Worm (Caenorhabditis elegans) whole organism, young adult: ENCODE results near the gene W02F12.2.

Experiments
- C06A6.2 ChIP-seq: fragments of 200-800 bp; sonication (Bioruptor generic); conservative IDR thresholded peaks from 2 replicates; pipeline ENCODE4 v1.3.6; 2022; ENCODE audit warnings: missing genetic modification characterization, missing compliant biosample characterization
- F10E7.11 ChIP-seq: sonication (generic microtip); optimal IDR thresholded peaks from 2 replicates; lab custom pipeline; 2017; ENCODE audit warnings: mild to moderate bottlenecking, missing genetic modification characterization, moderate library complexity, missing compliant biosample characterization
- F49E8.2 ChIP-seq: sonication (generic microtip); optimal IDR thresholded peaks from 3 replicates; lab custom pipeline; 2017; ENCODE audit warnings: missing genetic modification characterization, mild to moderate bottlenecking, missing compliant biosample characterization, antibody characterized with exemption, moderate library complexity; ENCODE audit not compliant: insufficient read depth
- F52B5.7 ChIP-seq: sonication (generic microtip); optimal IDR thresholded peaks from 2 replicates; lab custom pipeline; 2016; ENCODE audit warnings: mild to moderate bottlenecking, missing genetic modification characterization, missing compliant biosample characterization
- F55B11.4 ChIP-seq: sonication (generic microtip); optimal IDR thresholded peaks from 2 replicates; lab custom pipeline; 2016; ENCODE audit warnings: missing compliant biosample characterization, missing genetic modification characterization, borderline replicate concordance; ENCODE audit not compliant: insufficient read depth
- Y79H2A.3 ChIP-seq: fragments of 200-800 bp; sonication (Bioruptor generic); conservative IDR thresholded peaks from 2 replicates; pipeline ENCODE4 v1.3.6; 2022; ENCODE audit warnings: missing genetic modification reagents, missing genetic modification characterization, missing compliant biosample characterization
- akir-1 ChIP-seq: fragments of 200-800 bp; sonication (Bioruptor generic); optimal IDR thresholded peaks from 2 replicates; lab custom pipeline; 2018; ENCODE audit warnings: mild to moderate bottlenecking, missing genetic modification characterization, moderate library complexity, missing compliant biosample characterization
- ama-1 ChIP-seq, 3 experiments: fragments of 150-350 bp in 1 of 3; sonication (generic microtip) in 2 of 3; optimal IDR thresholded peaks; 2 replicates each; lab custom pipeline; 2014 to 2018; ENCODE audit warnings: missing biosample characterization in 2 of 3, missing genetic modification characterization in 2 of 3, missing genetic modification reagents in 2 of 3
- atf-7 ChIP-seq: sonication (generic microtip); optimal IDR thresholded peaks from 2 replicates; lab custom pipeline; 2017; ENCODE audit warnings: mild to moderate bottlenecking, missing genetic modification characterization, missing compliant biosample characterization
- attf-5 ChIP-seq: fragments of 200-800 bp; sonication (Bioruptor generic); optimal IDR thresholded peaks from 2 replicates; lab custom pipeline; 2018; ENCODE audit warnings: mild to moderate bottlenecking, missing genetic modification characterization, missing compliant biosample characterization
- attf-6 ChIP-seq: fragments of 200-800 bp; sonication (Bioruptor generic); IDR thresholded peaks from 2 replicates; pipeline ENCODE4 v1.3.6; 2022; ENCODE audit warnings: missing genetic modification reagents, missing genetic modification characterization, missing compliant biosample characterization
- bed-2 ChIP-seq: fragments of 200-800 bp; sonication (Bioruptor generic); IDR thresholded peaks from 2 replicates; pipeline ENCODE4 v1.3.6; 2022; ENCODE audit warnings: missing genetic modification reagents, missing genetic modification characterization, missing compliant biosample characterization
- cebp-1 ChIP-seq, 2 experiments: fragments of 200-800 bp in 1 of 2; sonication (Bioruptor generic) in 1 of 2; sonication (generic microtip) in 1 of 2; IDR thresholded peaks in 1 of 2; optimal IDR thresholded peaks in 1 of 2; 2 replicates each; pipeline versions ENCODE4 v1.3.6 to Lab custom; 2017 to 2022; ENCODE audit warnings: missing compliant biosample characterization in 2 of 2, missing genetic modification characterization in 2 of 2, mild to moderate bottlenecking in 1 of 2, missing genetic modification reagents in 1 of 2, moderate library complexity in 1 of 2
- cebp-2 ChIP-seq: fragments of 200-800 bp; sonication (Bioruptor generic); IDR thresholded peaks from 2 replicates; pipeline ENCODE4 v1.3.6; 2022; ENCODE audit warnings: missing genetic modification characterization, missing compliant biosample characterization
- ceh-100 ChIP-seq: fragments of 200-800 bp; sonication (Bioruptor generic); IDR thresholded peaks from 2 replicates; pipeline ENCODE4 v1.3.6; 2022; ENCODE audit warnings: missing genetic modification reagents, missing genetic modification characterization, missing compliant biosample characterization
- ceh-40 ChIP-seq: fragments of 200-800 bp; sonication (Bioruptor generic); IDR thresholded peaks from 2 replicates; pipeline ENCODE4 v1.3.6; 2022; ENCODE audit warnings: missing genetic modification characterization, missing compliant biosample characterization
- ceh-79 ChIP-seq: sonication (generic microtip); optimal IDR thresholded peaks from 2 replicates; lab custom pipeline; 2017; ENCODE audit warnings: mild to moderate bottlenecking, missing genetic modification characterization, missing compliant biosample characterization
- die-1 ChIP-seq: sonication (generic microtip); optimal IDR thresholded peaks from 2 replicates; lab custom pipeline; 2016; ENCODE audit warnings: missing genotype, mild to moderate bottlenecking, missing genetic modification characterization, missing compliant biosample characterization
- dpff-1 ChIP-seq: sonication (generic microtip); optimal IDR thresholded peaks from 2 replicates; lab custom pipeline; 2017; ENCODE audit warnings: mild to moderate bottlenecking, missing genetic modification characterization, missing compliant biosample characterization
- egl-18 ChIP-seq: fragments of 200-800 bp; sonication (Bioruptor generic); IDR thresholded peaks from 2 replicates; pipeline ENCODE4 v1.3.6; 2022; ENCODE audit warnings: missing genetic modification reagents, missing genetic modification characterization, missing compliant biosample characterization
- egl-44 ChIP-seq: fragments of 200-800 bp; sonication (Bioruptor generic); IDR thresholded peaks from 2 replicates; pipeline ENCODE4 v1.3.6; 2022; ENCODE audit warnings: missing genetic modification reagents, missing genetic modification characterization, missing compliant biosample characterization
- ekl-4 ChIP-seq: fragments of 200-800 bp; sonication (Bioruptor generic); IDR thresholded peaks from 2 replicates; pipeline ENCODE4 v1.3.6; 2022; ENCODE audit warnings: missing genetic modification reagents, missing genetic modification characterization, missing compliant biosample characterization
- ets-4 ChIP-seq: fragments of 200-800 bp; sonication (Bioruptor generic); optimal IDR thresholded peaks from 2 replicates; lab custom pipeline; 2018; ENCODE audit warnings: mild to moderate bottlenecking, missing genetic modification characterization, missing compliant biosample characterization
- him-1 ChIP-seq: sonication (generic microtip); optimal IDR thresholded peaks from 2 replicates; lab custom pipeline; 2016; ENCODE audit warnings: missing genotype, missing genetic modification reagents, missing genetic modification characterization, missing compliant biosample characterization
- hlh-12 ChIP-seq: sonication (generic microtip); optimal IDR thresholded peaks from 2 replicates; lab custom pipeline; 2016; ENCODE audit warnings: missing genetic modification characterization, missing compliant biosample characterization
- hmg-1.2 ChIP-seq: fragments of 200-800 bp; sonication (Bioruptor generic); IDR thresholded peaks from 2 replicates; pipeline ENCODE4 v1.3.6; 2022; ENCODE audit warnings: missing genetic modification reagents, missing genetic modification characterization, missing compliant biosample characterization
- lag-1 ChIP-seq: fragments of 200-800 bp; sonication (Bioruptor generic); IDR thresholded peaks from 2 replicates; pipeline ENCODE4 v1.3.6; 2022; ENCODE audit warnings: missing genetic modification reagents, missing genetic modification characterization, missing compliant biosample characterization
- let-526 ChIP-seq: fragments of 200-800 bp; sonication (Bioruptor generic); IDR thresholded peaks from 2 replicates; pipeline ENCODE4 v1.3.6; 2022; ENCODE audit warnings: missing genetic modification reagents, missing genetic modification characterization, missing compliant biosample characterization
- let-607 ChIP-seq, 2 experiments: fragments of 200-800 bp in 1 of 2; sonication (Bioruptor generic) in 1 of 2; sonication (generic microtip) in 1 of 2; optimal IDR thresholded peaks; 2 replicates each; lab custom pipeline; 2016 to 2018; ENCODE audit warnings: mild to moderate bottlenecking in 2 of 2, missing compliant biosample characterization in 2 of 2, missing genetic modification characterization in 2 of 2, moderate library complexity in 2 of 2, missing genotype in 1 of 2
- lin-35 ChIP-seq, 3 experiments: fragments of 150-350 bp in 2 of 3; sonication (generic microtip) in 1 of 3; optimal IDR thresholded peaks; 2 replicates each; lab custom pipeline; 2014 to 2018; ENCODE audit warnings: missing biosample characterization in 3 of 3, missing genetic modification characterization in 3 of 3, missing genetic modification reagents in 3 of 3
- lir-1 ChIP-seq: fragments of 200-800 bp; sonication (Bioruptor generic); conservative IDR thresholded peaks from 2 replicates; pipeline ENCODE4 v1.3.6; 2022; ENCODE audit warnings: missing genetic modification reagents, missing genetic modification characterization, missing compliant biosample characterization
- lsl-1 ChIP-seq: fragments of 200-800 bp; sonication (Bioruptor generic); optimal IDR thresholded peaks from 2 replicates; lab custom pipeline; 2018; ENCODE audit warnings: mild to moderate bottlenecking, missing genetic modification characterization, moderate library complexity, missing compliant biosample characterization
- madf-10 ChIP-seq: sonication (generic microtip); optimal IDR thresholded peaks from 2 replicates; lab custom pipeline; 2016; ENCODE audit warnings: mild to moderate bottlenecking, missing genetic modification characterization, missing compliant biosample characterization
- madf-3 ChIP-seq: fragments of 200-800 bp; sonication (Bioruptor generic); IDR thresholded peaks from 2 replicates; pipeline ENCODE4 v1.3.6; 2022; ENCODE audit warnings: missing genetic modification reagents, missing genetic modification characterization, missing compliant biosample characterization
- mel-28 ChIP-seq: sonication (generic microtip); optimal IDR thresholded peaks from 2 replicates; lab custom pipeline; 2016; ENCODE audit warnings: borderline replicate concordance, mild to moderate bottlenecking, missing genetic modification characterization, missing compliant biosample characterization
- mxl-1 ChIP-seq: sonication (generic microtip); optimal IDR thresholded peaks from 2 replicates; lab custom pipeline; 2016; ENCODE audit warnings: missing genetic modification characterization, missing compliant biosample characterization
- nfya-2 ChIP-seq: fragments of 200-800 bp; sonication (Bioruptor generic); IDR thresholded peaks from 2 replicates; pipeline ENCODE4 v1.3.6; 2022; ENCODE audit warnings: missing genetic modification reagents, missing genetic modification characterization, missing compliant biosample characterization
- nhr-120 ChIP-seq: fragments of 200-800 bp; sonication (Bioruptor generic); IDR thresholded peaks from 2 replicates; pipeline ENCODE4 v1.3.6; 2022; ENCODE audit warnings: missing genetic modification characterization, missing compliant biosample characterization
- nhr-27 ChIP-seq: fragments of 200-800 bp; sonication (Bioruptor generic); optimal IDR thresholded peaks from 2 replicates; lab custom pipeline; 2018; ENCODE audit warnings: mild to moderate bottlenecking, missing genetic modification characterization, moderate library complexity, missing compliant biosample characterization
- rcor-1 ChIP-seq: fragments of 200-800 bp; sonication (Bioruptor generic); IDR thresholded peaks from 2 replicates; pipeline ENCODE4 v1.3.6; 2022; ENCODE audit warnings: missing genetic modification reagents, missing genetic modification characterization, missing compliant biosample characterization
- rpc-1 ChIP-seq, 2 experiments: fragments of 150-350 bp in 1 of 2; sonication (generic microtip) in 1 of 2; optimal IDR thresholded peaks; 2 replicates each; lab custom pipeline; 2014 to 2018; ENCODE audit warnings: missing biosample characterization in 1 of 2, missing genetic modification characterization in 1 of 2, missing genetic modification reagents in 1 of 2, missing genotype in 1 of 2
- snpc-1.3 ChIP-seq: sonication (generic microtip); optimal IDR thresholded peaks from 2 replicates; lab custom pipeline; 2017; ENCODE audit warnings: missing genetic modification characterization, mild to moderate bottlenecking, missing compliant biosample characterization, antibody characterized with exemption, moderate library complexity, missing genotype, missing genetic modification reagents; ENCODE audit not compliant: insufficient read depth
- snpc-3.4 ChIP-seq: sonication (generic microtip); optimal IDR thresholded peaks from 2 replicates; lab custom pipeline; 2017; ENCODE audit warnings: missing genetic modification characterization, mild to moderate bottlenecking, missing compliant biosample characterization, antibody characterized with exemption, moderate library complexity, missing genotype, missing genetic modification reagents
- somi-1 ChIP-seq: fragments of 200-800 bp; sonication (Bioruptor generic); optimal IDR thresholded peaks from 2 replicates; lab custom pipeline; 2018; ENCODE audit warnings: mild to moderate bottlenecking, missing genetic modification characterization, missing compliant biosample characterization
- ztf-22 ChIP-seq: fragments of 200-800 bp; sonication (Bioruptor generic); optimal IDR thresholded peaks from 2 replicates; lab custom pipeline; 2018; ENCODE audit warnings: mild to moderate bottlenecking, missing genetic modification characterization, moderate library complexity, missing compliant biosample characterization
- ztf-28 ChIP-seq: fragments of 200-800 bp; sonication (Bioruptor generic); IDR thresholded peaks from 2 replicates; pipeline ENCODE4 v1.3.6; 2022; ENCODE audit warnings: missing genetic modification reagents, missing genetic modification characterization, missing compliant biosample characterization

The W02F12.2 gene

ce11 chrV:6709050-6709683 lies 11.7 kb upstream of the W02F12.2 start, which contains the start of gene dlst-1 (continued):
- no peak for TF ChIP-seq nhr-27 (tag; lab: Kevin White, UChicago)
- TF ChIP-seq attf-6: no peak
- TF ChIP-seq madf-3: no peak
- TF ChIP-seq lsl-1 (GFP tag; lab: Kevin White, UChicago): peak; percentile 48
- no peak for TF ChIP-seq egl-18 (GFP tag; lab: Robert Waterston, UW)
- no peak for TF ChIP-seq C06A6.2 (GFP tag; lab: Robert Waterston, UW)
- TF ChIP-seq madf-10 (tag; lab: Kevin White, UChicago): peak; percentile 18
- TF ChIP-seq nhr-120 (GFP tag; lab: Robert Waterston, UW): no peak
- TF ChIP-seq atf-7 (tag; lab: Kevin White, UChicago): no peak
- no peak for TF ChIP-seq ceh-100 (GFP tag; lab: Robert Waterston, UW)
- no peak for TF ChIP-seq nfya-2 (GFP tag; lab: Robert Waterston, UW)
- no peak for TF ChIP-seq Y79H2A.3 (GFP tag; lab: Robert Waterston, UW)
- TF ChIP-seq cebp-2 (GFP tag; lab: Robert Waterston, UW): no peak
- TF ChIP-seq ekl-4 (GFP tag; lab: Robert Waterston, UW): peak; percentile 17; the same call in 1 of the 2 replicates
- TF ChIP-seq mxl-1 (tag; lab: Kevin White, UChicago): no peak
- TF ChIP-seq dpff-1 (tag; lab: Kevin White, UChicago): no peak
- peak; percentile 10 for TF ChIP-seq snpc-1.3 (tag; lab: Kevin White, UChicago)
- TF ChIP-seq ama-1 (optimal IDR thresholded peaks at IDR 0.05; lab: Kevin White, UChicago): no peak
- TF ChIP-seq ama-1 (GFP tag; optimal IDR thresholded peaks at IDR 0.05; lab: Kevin White, UChicago): no peak
- no peak for TF ChIP-seq F10E7.11 (tag; lab: Kevin White, UChicago)
- TF ChIP-seq F49E8.2 (tag; lab: Kevin White, UChicago): no peak
- no peak for TF ChIP-seq let-526 (GFP tag; lab: Robert Waterston, UW)
- TF ChIP-seq bed-2 (GFP tag; lab: Robert Waterston, UW): no peak
- no peak for TF ChIP-seq cebp-1 (GFP tag; IDR thresholded peaks at IDR 0.05; lab: Robert Waterston, UW)
- peak; percentile 52 for TF ChIP-seq cebp-1 (tag; optimal IDR thresholded peaks at IDR 0.05; lab: Kevin White, UChicago)
- no peak for TF ChIP-seq lin-35 (GFP tag; optimal IDR thresholded peaks at IDR 0.05; lab: Kevin White, UChicago)
- no peak for TF ChIP-seq ztf-22
- TF ChIP-seq rcor-1 (GFP tag; lab: Robert Waterston, UW): peak; percentile 40; the same call in 1 of the 2 replicates
- TF ChIP-seq attf-5 (GFP tag; lab: Kevin White, UChicago): peak; percentile 62
- TF ChIP-seq ztf-28 (GFP tag; lab: Robert Waterston, UW): no peak
- no peak for TF ChIP-seq ceh-79 (tag; lab: Kevin White, UChicago)
- TF ChIP-seq akir-1 (GFP tag; lab: Kevin White, UChicago): no peak
- no peak for TF ChIP-seq egl-44 (GFP tag; lab: Robert Waterston, UW)
- no peak for TF ChIP-seq lir-1 (GFP tag; lab: Robert Waterston, UW)
- no peak for TF ChIP-seq lag-1 (GFP tag; lab: Robert Waterston, UW)
- TF ChIP-seq him-1 (tag; lab: Kevin White, UChicago): peak; percentile 35
- TF ChIP-seq F55B11.4: no peak
- peak; percentile 10 for TF ChIP-seq F52B5.7 (tag; lab: Kevin White, UChicago)
- no peak for TF ChIP-seq hlh-12
- TF ChIP-seq mel-28 (tag; lab: Kevin White, UChicago): no peak
- peak; percentile 8 for TF ChIP-seq somi-1 (GFP tag; lab: Kevin White, UChicago)
- TF ChIP-seq snpc-3.4 (tag; lab: Kevin White, UChicago): no peak
- TF ChIP-seq ceh-40: 0 out of 2 replicates have a peak, but pooled peaks have one; percentile 5
- TF ChIP-seq die-1 (tag; lab: Kevin White, UChicago): no peak
- no peak for TF ChIP-seq let-607 (tag; optimal IDR thresholded peaks at IDR 0.05; lab: Kevin White, UChicago)
- TF ChIP-seq ets-4: no peak
- TF ChIP-seq hmg-1.2 (GFP tag; lab: Robert Waterston, UW): 0 out of 2 replicates have a peak, but pooled peaks have one; percentile 21
- TF ChIP-seq rpc-1 (optimal IDR thresholded peaks at IDR 0.05; lab: Kevin White, UChicago): peak; percentile 34
- no peak for TF ChIP-seq rpc-1 (tag; optimal IDR thresholded peaks at IDR 0.05; lab: Kevin White, UChicago)
